Fruit fly (Drosophila melanogaster): Measurements from ENCODE around the gene CG31221.

The CG31221 gene

dm6 chr3R:19472218-19472617 is 59.7 kb downstream of the CG31221 start (continued):
- peak in 1 of 2 experiments; percentile 13 for TF ChIP-seq Eip74EF (GFP tag; optimal IDR thresholded peaks at IDR 0.05)
- TF ChIP-seq sima (GFP tag; optimal IDR thresholded peaks at IDR 0.05) = no peak
- TF ChIP-seq tll (GFP tag; optimal IDR thresholded peaks at IDR 0.05) = peak in 1 of 2 experiments; percentile 25
- TF ChIP-seq Lim3 (GFP tag; IDR thresholded peaks at IDR 0.05) = no peak
- no peak for TF ChIP-seq CG12391 (tag; optimal IDR thresholded peaks at IDR 0.05)
- TF ChIP-seq pho (GFP tag; optimal IDR thresholded peaks at IDR 0.05) = no peak
- TF ChIP-seq CG2116 (GFP tag; optimal IDR thresholded peaks at IDR 0.05) = no peak
- TF ChIP-seq Stat92E (GFP tag; optimal IDR thresholded peaks at IDR 0.05) = peak in 1 of 3 experiments; percentile 29
- peak; percentile 45 for TF ChIP-seq CG5180 (GFP tag; optimal IDR thresholded peaks at IDR 0.05)
- TF ChIP-seq salm (tag; optimal IDR thresholded peaks at IDR 0.05) = peak; percentile 33
- no peak for TF ChIP-seq fu2 (GFP tag; optimal IDR thresholded peaks at IDR 0.05)
- peak; percentile 49 for TF ChIP-seq PHDP (tag; optimal IDR thresholded peaks at IDR 0.05)
- no peak for TF ChIP-seq CG13894 (tag; optimal IDR thresholded peaks at IDR 0.05)
- no peak for TF ChIP-seq CG33213 (GFP tag; optimal IDR thresholded peaks at IDR 0.05)
- no peak for TF ChIP-seq HmgD (GFP tag; optimal IDR thresholded peaks at IDR 0.05)
- no peak for TF ChIP-seq fd3F (GFP tag; optimal IDR thresholded peaks at IDR 0.05)
- no peak for TF ChIP-seq Gsc (GFP tag; IDR thresholded peaks at IDR 0.05)
- peak; percentile 19 for TF ChIP-seq CG8089 (GFP tag; optimal IDR thresholded peaks at IDR 0.05)
- no peak for TF ChIP-seq CG14014 (GFP tag; IDR thresholded peaks at IDR 0.05)
- peak; percentile 28 for TF ChIP-seq D19A (tag; optimal IDR thresholded peaks at IDR 0.05)
- TF ChIP-seq fd96Cb (tag; optimal IDR thresholded peaks at IDR 0.05) = no peak
- TF ChIP-seq chinmo (GFP tag; IDR thresholded peaks at IDR 0.05; ENCODE audit: partially characterized antibody) = 0 out of 4 replicates have a peak, but pooled peaks have one; percentile 46
- TF ChIP-seq wdn (GFP tag; IDR thresholded peaks at IDR 0.05) = no peak
- TF ChIP-seq CkIIα-i1 (GFP tag; IDR thresholded peaks at IDR 0.05) = no peak
- TF ChIP-seq Mes4 (GFP tag; optimal IDR thresholded peaks at IDR 0.05) = no peak
- no peak for TF ChIP-seq CG4328 (GFP tag; optimal IDR thresholded peaks at IDR 0.05)
- no peak for TF ChIP-seq tap (tag; optimal IDR thresholded peaks at IDR 0.05)
- peak; percentile 63 for TF ChIP-seq CG6813 (GFP tag; optimal IDR thresholded peaks at IDR 0.05)
- TF ChIP-seq CG12299 (tag; optimal IDR thresholded peaks at IDR 0.05) = no peak
- TF ChIP-seq Taf1 (GFP tag; IDR thresholded peaks at IDR 0.05) = no peak
- TF ChIP-seq gt (GFP tag; IDR thresholded peaks at IDR 0.05) = no peak
- TF ChIP-seq Hmr (GFP tag; optimal IDR thresholded peaks at IDR 0.05) = peak; percentile 37
- peak; percentile 20 for TF ChIP-seq CG18599 (GFP tag; optimal IDR thresholded peaks at IDR 0.05)
- TF ChIP-seq onecut (GFP tag; IDR thresholded peaks at IDR 0.05) = peak; percentile 36; the same call in 1 of the 2 replicates
- peak; percentile 66 for TF ChIP-seq ci (GFP tag; IDR thresholded peaks at IDR 0.05)
- no peak for TF ChIP-seq CG9817 (tag; optimal IDR thresholded peaks at IDR 0.05)
- TF ChIP-seq gsb-n (tag; optimal IDR thresholded peaks at IDR 0.05) = peak; percentile 20
- TF ChIP-seq CG17568 (GFP tag; optimal IDR thresholded peaks at IDR 0.05) = peak; percentile 43
- TF ChIP-seq nau (GFP tag; optimal IDR thresholded peaks at IDR 0.05) = peak; percentile 29
- peak; percentile 46 for TF ChIP-seq unpg (GFP tag; optimal IDR thresholded peaks at IDR 0.05)
- no peak for TF ChIP-seq cwo (GFP tag; optimal IDR thresholded peaks at IDR 0.05)
- no peak for TF ChIP-seq mam (GFP tag; optimal IDR thresholded peaks at IDR 0.05)
- no peak for TF ChIP-seq Atf-2 (GFP tag; optimal IDR thresholded peaks at IDR 0.05)
- peak; percentile 74 for TF ChIP-seq fd64A (GFP tag; optimal IDR thresholded peaks at IDR 0.05)
- peak; percentile 48 for TF ChIP-seq CG2678 (tag; optimal IDR thresholded peaks at IDR 0.05)
- no peak for TF ChIP-seq ato (GFP tag; IDR thresholded peaks at IDR 0.05; ENCODE audit: partially characterized antibody)
- no peak for TF ChIP-seq cato (GFP tag; optimal IDR thresholded peaks at IDR 0.05; ENCODE audit: borderline replicate concordance)
- no peak for TF ChIP-seq Gug (GFP tag; IDR thresholded peaks at IDR 0.05)
- no peak for TF ChIP-seq Sox102F (GFP tag; optimal IDR thresholded peaks at IDR 0.05)

Data from whole organism, embryonic.